Fruit fly (Drosophila melanogaster): Measurements from ENCODE around the gene Cpr97Ea.

DNA sequence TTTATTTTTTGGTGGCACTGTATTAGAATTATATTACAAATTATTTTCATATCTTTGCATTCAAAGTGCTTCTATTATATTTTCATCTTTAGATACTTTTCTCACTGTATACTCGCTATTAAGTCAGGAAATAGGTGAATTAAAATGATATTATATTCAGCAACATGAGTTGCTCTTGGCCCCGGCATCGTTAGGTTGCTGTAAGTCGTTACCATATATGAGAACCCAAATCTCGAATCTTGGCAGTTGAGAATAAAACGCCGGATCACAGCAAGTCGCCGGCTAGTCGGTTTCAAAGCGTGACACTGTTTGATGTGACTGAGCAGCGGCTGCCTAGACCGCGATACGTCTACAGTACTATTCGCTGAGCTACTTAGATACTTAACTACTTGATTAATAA lies 6.7 kb upstream of the Cpr97Ea start, which contains the start of gene CG14259:
- no peak for TF ChIP-seq CG34367 (tag; optimal IDR thresholded peaks at IDR 0.05)
- TF ChIP-seq rn (GFP tag; IDR thresholded peaks at IDR 0.05), result no peak

Data from whole organism, pupa.